Worm (Caenorhabditis elegans) whole organism, midembryonic: Measurements from ENCODE around the gene cosa-1.

Source experiments
- T22C8.4 ChIP-seq: fragments of 200-800 bp; sonication (Bioruptor generic); IDR thresholded peaks from 2 replicates; pipeline ENCODE4 v1.3.6; 2022; ENCODE audit warnings: missing genetic modification characterization, missing compliant biosample characterization
- cog-1 ChIP-seq: sonication (generic microtip); optimal IDR thresholded peaks from 2 replicates; lab custom pipeline; 2016; ENCODE audit warnings: missing genetic modification characterization, missing compliant biosample characterization
- flt-1 ChIP-seq: fragments of 200-800 bp; sonication (Bioruptor generic); IDR thresholded peaks from 2 replicates; pipeline ENCODE4 v1.3.6; 2022; ENCODE audit warnings: missing genetic modification characterization, missing compliant biosample characterization
- klf-2 ChIP-seq: fragments of 200-800 bp; sonication (Bioruptor generic); conservative IDR thresholded peaks from 2 replicates; pipeline ENCODE4 v1.3.6; 2022; ENCODE audit warnings: missing genetic modification reagents, missing genetic modification characterization, missing compliant biosample characterization
- med-1 ChIP-seq: sonication (generic microtip); optimal IDR thresholded peaks from 2 replicates; lab custom pipeline; 2017; ENCODE audit warnings: missing genetic modification characterization, mild to moderate bottlenecking, missing compliant biosample characterization, antibody characterized with exemption, missing genetic modification reagents; ENCODE audit not compliant: insufficient read depth
- ref-1 ChIP-seq: fragments of 200-800 bp; sonication (Bioruptor generic); conservative IDR thresholded peaks from 2 replicates; pipeline ENCODE4 v1.3.6; 2022; ENCODE audit warnings: missing genetic modification reagents, missing genetic modification characterization, missing compliant biosample characterization
- tab-1 ChIP-seq: fragments of 200-800 bp; sonication (Bioruptor generic); IDR thresholded peaks from 2 replicates; pipeline ENCODE4 v1.3.6; 2022; ENCODE audit warnings: missing genetic modification characterization, missing compliant biosample characterization
- ztf-23 ChIP-seq: fragments of 200-800 bp; sonication (Bioruptor generic); IDR thresholded peaks from 2 replicates; pipeline ENCODE4 v1.3.6; 2022; ENCODE audit warnings: missing genetic modification reagents, missing genetic modification characterization, missing compliant biosample characterization
- ztf-29 ChIP-seq: fragments of 200-800 bp; sonication (Bioruptor generic); IDR thresholded peaks from 2 replicates; pipeline ENCODE4 v1.3.6; 2022; ENCODE audit warnings: missing genetic modification reagents, missing genetic modification characterization, missing compliant biosample characterization

Gene cosa-1

DNA sequence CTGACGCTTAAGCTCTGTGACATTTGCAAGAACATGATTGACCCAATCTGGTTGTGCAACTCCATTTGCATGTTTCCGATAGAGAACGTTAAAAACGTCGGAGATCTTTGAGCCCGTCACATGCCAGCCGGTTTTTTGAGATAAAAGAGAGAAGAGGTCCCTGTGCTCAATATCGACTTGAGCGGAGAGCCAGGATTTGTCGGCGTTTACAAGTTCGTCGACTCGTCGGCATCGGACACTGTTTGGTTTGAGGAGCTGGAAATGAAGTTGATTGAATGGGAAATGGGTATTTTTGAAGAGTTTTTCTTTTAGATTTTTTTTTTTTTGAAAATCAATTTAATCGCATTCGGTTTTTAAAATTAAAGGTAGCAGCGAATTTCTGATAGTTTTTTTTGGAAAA, 32.2 kb downstream of the cosa-1 start:
- no peak for TF ChIP-seq ref-1 (GFP tag; lab: Robert Waterston, UW)
- TF ChIP-seq flt-1, result no peak
- TF ChIP-seq ztf-29, result no peak
- no peak for TF ChIP-seq cog-1
- TF ChIP-seq T22C8.4, result no peak
- TF ChIP-seq tab-1, result no peak
- TF ChIP-seq ztf-23 (GFP tag; lab: Robert Waterston, UW), result no peak
- no peak for TF ChIP-seq klf-2 (GFP tag; lab: Robert Waterston, UW)
- no peak for TF ChIP-seq med-1

DNA sequence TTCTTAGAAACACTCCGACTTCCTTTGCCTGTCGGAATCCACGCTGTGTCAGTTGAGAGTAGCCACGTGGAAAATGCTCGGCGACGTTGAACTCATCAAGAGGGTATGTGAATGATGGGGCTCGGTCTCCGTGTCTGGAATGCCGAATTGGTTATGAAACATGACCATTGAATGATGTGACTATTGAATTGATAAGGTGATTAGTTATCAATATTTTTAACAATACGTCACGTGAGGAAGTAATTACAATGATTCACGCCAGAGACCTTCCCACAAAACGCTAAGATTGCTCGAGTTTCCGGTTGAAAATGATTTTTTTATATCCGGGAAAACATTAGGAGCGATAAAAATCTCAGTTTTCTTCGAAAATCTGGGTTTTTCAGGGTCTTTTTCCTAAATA, 33.4 kb downstream of the cosa-1 start:
- no peak for TF ChIP-seq cog-1

DNA sequence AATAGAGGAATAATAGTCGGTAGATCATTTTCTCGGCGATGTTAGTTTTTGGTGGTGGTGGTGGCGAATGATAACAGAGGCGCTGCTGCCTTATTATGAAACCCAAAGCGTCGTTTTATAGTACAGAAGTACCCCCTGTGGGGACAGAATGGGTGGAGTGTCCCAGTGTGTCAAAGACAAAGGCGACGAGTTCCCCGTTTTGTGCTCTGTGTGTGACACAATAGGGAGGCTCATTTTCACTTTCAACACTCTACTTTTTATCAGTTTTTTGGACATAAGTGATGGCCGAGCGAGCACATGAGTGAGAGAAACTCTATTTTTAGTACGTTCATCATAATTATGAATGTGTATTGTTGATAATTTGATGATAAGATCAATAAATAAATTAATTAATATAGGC, 34.8 kb downstream of the cosa-1 start, which contains the start of gene pho-9:
pho-9 (minus strand) TSS at position 91 of the 400 bp plus-strand sequence.
- TF ChIP-seq ztf-29 (no peak), med-1 (no peak), klf-2 (GFP tag; lab: Robert Waterston, UW) (no peak), tab-1 (no peak), cog-1 (no peak), ztf-23 (GFP tag; lab: Robert Waterston, UW) (no peak), ref-1 (GFP tag; lab: Robert Waterston, UW) (no peak), T22C8.4 (no peak), flt-1 (no peak)

DNA sequence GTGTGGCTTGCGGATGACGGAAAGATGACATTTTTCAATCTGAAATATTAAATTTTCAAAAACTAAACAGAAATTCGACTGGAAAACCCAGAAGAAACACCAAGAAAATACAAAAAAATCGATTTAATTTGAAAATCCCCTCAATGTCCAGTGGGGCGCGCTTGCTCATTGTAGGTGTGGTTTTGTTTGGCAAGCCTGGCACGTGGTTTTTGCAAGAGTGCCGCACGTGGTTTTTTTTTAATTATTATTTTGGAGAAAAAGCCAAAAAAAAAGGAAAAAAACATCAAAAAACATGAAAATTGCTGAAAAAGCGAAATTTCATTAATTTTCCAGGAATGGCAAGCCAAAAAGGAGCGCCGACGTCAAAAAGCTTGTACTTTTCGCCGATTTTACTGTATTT, 42.7 kb downstream of the cosa-1 start, which contains the start of gene swsn-3:
swsn-3 (minus strand) TSS at position 45 of the 400 bp plus-strand sequence.
- TF ChIP-seq med-1, result peak; percentile 93
- TF ChIP-seq ztf-29, result peak; percentile 89
- TF ChIP-seq T22C8.4, result peak; percentile 90
- peak; percentile 73 for TF ChIP-seq klf-2 (GFP tag; lab: Robert Waterston, UW)
- peak; percentile 87 for TF ChIP-seq flt-1
- TF ChIP-seq ref-1 (GFP tag; lab: Robert Waterston, UW), result peak; percentile 71
- TF ChIP-seq tab-1, result peak; percentile 86; the same call in 1 of the 2 replicates
- peak; percentile 90 for TF ChIP-seq cog-1
- peak; percentile 90 for TF ChIP-seq ztf-23 (GFP tag; lab: Robert Waterston, UW)

DNA sequence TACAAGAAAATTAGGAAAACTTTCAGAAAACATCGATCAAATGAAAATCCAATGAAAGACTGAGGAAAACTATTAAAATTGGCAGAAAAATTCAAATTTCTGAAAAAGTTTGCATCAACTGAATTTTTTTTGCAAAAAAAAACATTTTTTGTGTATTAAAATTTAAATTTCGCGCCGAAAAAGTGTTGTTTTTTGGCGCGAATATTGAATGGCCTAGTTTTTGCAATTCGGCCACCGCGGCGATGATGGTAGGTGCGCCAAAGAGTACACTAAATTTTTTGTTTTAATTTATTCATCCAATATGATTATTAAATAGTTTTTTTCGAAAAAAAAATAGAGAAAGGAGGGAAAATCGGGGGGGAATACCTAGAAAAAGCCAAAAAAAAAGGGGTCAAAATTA, 43.2 kb downstream of the cosa-1 start:
- TF ChIP-seq ztf-23 (GFP tag; lab: Robert Waterston, UW) (no peak), klf-2 (GFP tag; lab: Robert Waterston, UW) (no peak), flt-1 (no peak), ztf-29 (no peak), med-1 (no peak)

DNA sequence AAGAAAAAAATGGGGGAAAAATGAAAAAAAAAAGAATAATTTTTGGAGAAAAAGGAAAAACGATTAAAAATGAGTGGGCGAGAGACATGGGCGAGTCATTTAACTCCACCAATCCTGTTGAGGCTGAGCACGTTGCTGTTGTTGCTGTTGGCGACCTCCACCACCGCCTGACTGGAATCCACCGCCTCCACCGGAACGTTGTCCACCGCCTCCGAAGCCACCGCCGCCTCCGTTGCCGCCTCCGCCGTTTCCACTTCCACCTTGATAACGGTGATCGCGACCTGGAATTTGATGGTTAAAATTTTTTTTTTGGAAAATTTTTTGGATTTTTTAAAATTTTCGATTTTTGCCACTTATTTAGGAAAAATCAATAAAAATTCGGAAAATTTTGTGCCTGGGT, 44.8 kb downstream of the cosa-1 start:
- TF ChIP-seq med-1 (no peak), ref-1 (GFP tag; lab: Robert Waterston, UW) (no peak), tab-1 (no peak), flt-1 (no peak), ztf-23 (GFP tag; lab: Robert Waterston, UW) (no peak), T22C8.4 (no peak), ztf-29 (no peak), cog-1 (no peak), klf-2 (GFP tag; lab: Robert Waterston, UW) (no peak)

DNA sequence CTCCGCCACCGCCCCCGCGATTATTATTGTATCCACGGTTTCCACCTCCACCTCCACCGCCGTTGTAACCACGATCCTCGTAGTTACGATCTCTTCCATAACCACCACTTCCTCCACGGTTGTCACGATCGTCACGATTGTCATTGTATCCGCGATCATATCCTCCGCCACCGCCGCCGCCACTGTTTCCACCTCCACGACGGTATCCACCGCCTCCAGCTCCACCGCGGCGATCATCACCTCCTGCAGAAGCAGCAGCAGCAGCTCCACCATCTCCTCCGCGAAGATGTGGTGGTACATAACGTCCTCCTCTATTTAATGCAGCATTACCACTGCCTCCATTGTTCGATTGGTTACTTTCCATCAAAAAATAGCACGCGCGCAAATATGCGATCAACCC, 52.7 kb downstream of the cosa-1 start, which contains the start of gene laf-1:
laf-1 (minus strand) TSS at position 399 of the 400 bp plus-strand sequence.
- no peak for TF ChIP-seq ztf-29
- TF ChIP-seq cog-1, result no peak
- no peak for TF ChIP-seq T22C8.4
- TF ChIP-seq med-1, result no peak
- no peak for TF ChIP-seq ztf-23 (GFP tag; lab: Robert Waterston, UW)
- TF ChIP-seq klf-2 (GFP tag; lab: Robert Waterston, UW), result no peak
- no peak for TF ChIP-seq ref-1 (GFP tag; lab: Robert Waterston, UW)
- no peak for TF ChIP-seq flt-1
- no peak for TF ChIP-seq tab-1

DNA sequence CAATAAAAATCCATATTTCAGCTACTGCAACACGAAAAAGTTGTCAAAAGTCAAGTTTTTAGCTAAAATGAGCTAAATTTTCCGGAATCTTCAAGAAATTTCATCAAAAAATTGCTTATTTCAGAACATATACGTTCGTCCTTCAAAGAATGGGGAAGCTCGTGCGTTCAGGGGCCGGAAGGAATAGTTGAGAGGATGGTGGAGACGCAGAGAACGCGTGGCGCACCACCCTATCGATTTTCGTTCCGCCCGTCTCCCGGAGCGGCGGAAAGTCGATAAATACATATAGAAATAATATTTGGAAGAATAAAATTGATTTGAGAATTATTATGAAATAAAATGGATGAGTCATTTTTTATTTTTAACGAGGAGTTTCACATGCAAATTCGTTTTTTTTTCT, 54.4 kb downstream of the cosa-1 start:
- peak; percentile 64; the same call in 1 of the 2 replicates for TF ChIP-seq T22C8.4
- no peak for TF ChIP-seq ztf-29

DNA sequence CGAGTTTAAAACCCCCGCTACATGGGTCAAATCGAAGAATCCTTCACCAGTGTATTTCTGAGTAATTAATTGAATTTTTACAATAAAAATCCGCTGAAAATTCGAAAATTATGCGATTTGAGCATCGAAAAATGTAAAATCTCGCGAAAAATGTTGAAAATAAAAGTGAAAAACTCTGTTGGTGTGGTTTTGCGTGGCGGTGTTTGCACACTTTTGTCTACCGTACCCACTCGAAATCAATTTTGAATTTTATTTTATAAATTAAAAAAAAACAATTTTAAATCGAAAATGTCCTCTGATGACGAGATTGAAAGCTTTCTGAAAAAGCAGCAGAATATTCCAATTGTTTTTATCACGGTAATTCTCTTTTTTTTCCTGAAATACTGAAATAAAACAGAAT, 54.9 kb downstream of the cosa-1 start, which contains the start of gene Y71H2AM.6:
Y71H2AM.6 (plus strand) TSS at position 264 of the 400 bp plus-strand sequence.
- TF ChIP-seq ztf-29 (no peak), T22C8.4 (peak; percentile 11; the same call in 1 of the 2 replicates)
